Worm (Caenorhabditis elegans) whole organism, mixed stage, embryonic: ENCODE measurements around the gene str-82.

Source experiments
- ceh-43 ChIP-seq: fragments of 200-800 bp; sonication (Bioruptor generic); optimal IDR thresholded peaks from 2 replicates; lab custom pipeline; 2018; ENCODE audit warnings: mild to moderate bottlenecking, missing genetic modification characterization, moderate library complexity, missing compliant biosample characterization
- ces-1 ChIP-seq: fragments of 150-350 bp; optimal IDR thresholded peaks from 2 replicates; lab custom pipeline; 2014; ENCODE audit warnings: missing biosample characterization, missing genetic modification reagents, missing genetic modification characterization
- cnd-1 ChIP-seq: fragments of 200-800 bp; sonication (Bioruptor generic); optimal IDR thresholded peaks from 2 replicates; lab custom pipeline; 2018; ENCODE audit warnings: mild to moderate bottlenecking, missing genetic modification characterization, missing compliant biosample characterization
- lin-13 ChIP-seq: fragments of 150-350 bp; optimal IDR thresholded peaks from 2 replicates; lab custom pipeline; 2014; ENCODE audit warnings: missing biosample characterization, missing genetic modification characterization
- mep-1 ChIP-seq: fragments of 150-350 bp; optimal IDR thresholded peaks from 2 replicates; lab custom pipeline; 2017; ENCODE audit warnings: missing biosample characterization, missing genetic modification reagents, missing genetic modification characterization, inconsistent platforms
- nhr-12 ChIP-seq: fragments of 150-350 bp; optimal IDR thresholded peaks from 2 replicates; lab custom pipeline; 2014; ENCODE audit warnings: missing biosample characterization, missing genetic modification characterization
- nhr-237 ChIP-seq: fragments of 150-350 bp; optimal IDR thresholded peaks from 2 replicates; lab custom pipeline; 2014; ENCODE audit warnings: missing biosample characterization, missing genetic modification characterization
- nhr-76 ChIP-seq: sonication (generic microtip); optimal IDR thresholded peaks from 2 replicates; lab custom pipeline; 2017; ENCODE audit warnings: missing biosample characterization, missing genetic modification characterization
- pha-4 ChIP-seq: fragments of 150-350 bp; optimal IDR thresholded peaks from 2 replicates; lab custom pipeline; 2018; ENCODE audit warnings: missing biosample characterization, missing genetic modification reagents, missing genetic modification characterization
- snpc-4 ChIP-seq: fragments of 150-350 bp; optimal IDR thresholded peaks from 2 replicates; lab custom pipeline; 2014; ENCODE audit warnings: missing biosample characterization, missing genetic modification characterization
- sptf-1 ChIP-seq: sonication (generic microtip); optimal IDR thresholded peaks from 2 replicates; lab custom pipeline; 2017; ENCODE audit warnings: mild to moderate bottlenecking, missing genetic modification characterization, moderate library complexity, missing compliant biosample characterization
- unc-62 ChIP-seq: fragments of 150-350 bp; optimal IDR thresholded peaks from 2 replicates; lab custom pipeline; 2014; ENCODE audit warnings: missing biosample characterization, missing genetic modification reagents, missing genetic modification characterization
- zip-8 ChIP-seq: fragments of 150-350 bp; optimal IDR thresholded peaks from 2 replicates; lab custom pipeline; 2014; ENCODE audit warnings: missing biosample characterization, missing genetic modification characterization

ce11 chrV:3938789-3939188, 35.7 kb upstream of the str-82 start, which contains the start of gene cyp-35B1:
- no peak for TF ChIP-seq nhr-237 (tag; lab: Kevin White, UChicago)
- no peak for TF ChIP-seq mep-1
- no peak for TF ChIP-seq zip-8
- TF ChIP-seq sptf-1 (tag; lab: Kevin White, UChicago) = no peak
- TF ChIP-seq pha-4 = no peak
- TF ChIP-seq ces-1 (GFP tag; lab: Kevin White, UChicago) = no peak
- no peak for TF ChIP-seq cnd-1
- TF ChIP-seq snpc-4 (tag; lab: Kevin White, UChicago) = no peak
- no peak for TF ChIP-seq nhr-76 (tag; lab: Kevin White, UChicago)
- TF ChIP-seq nhr-12 (tag; lab: Kevin White, UChicago) = no peak
- TF ChIP-seq lin-13 (tag; lab: Kevin White, UChicago) = no peak
- TF ChIP-seq ceh-43 (GFP tag; lab: Kevin White, UChicago) = no peak
- no peak for TF ChIP-seq unc-62
